Fruit fly (Drosophila melanogaster) whole organism, embryonic: ENCODE measurements around the gene CG14309.

Source experiments
- Abd-B ChIP-seq: fragments of 200-800 bp; sonication (Bioruptor generic); optimal IDR thresholded peaks from 2 replicates; lab custom pipeline; 2018; ENCODE audit warnings: missing biosample characterization, mild to moderate bottlenecking, missing genetic modification characterization, moderate library complexity
- CG10209 ChIP-seq: fragments of 200-800 bp; sonication (Bioruptor generic); optimal IDR thresholded peaks from 3 replicates; lab custom pipeline; 2017; ENCODE audit warnings: missing biosample characterization, mild to moderate bottlenecking, missing genetic modification characterization, missing genetic modification reagents
- CG12236 ChIP-seq: fragments of 200-800 bp; sonication (Bioruptor generic); optimal IDR thresholded peaks from 2 replicates; lab custom pipeline; 2016; ENCODE audit warnings: missing biosample characterization, missing genetic modification characterization
- CG1233 ChIP-seq: fragments of 200-800 bp; sonication (Bioruptor generic); optimal IDR thresholded peaks from 4 replicates; lab custom pipeline; 2018; ENCODE audit warnings: missing biosample characterization, mild to moderate bottlenecking, missing genetic modification characterization
- CG13624 ChIP-seq: fragments of 200-800 bp; sonication (Bioruptor generic); optimal IDR thresholded peaks from 2 replicates; lab custom pipeline; 2016; ENCODE audit warnings: missing biosample characterization, missing genetic modification characterization
- CG3407 ChIP-seq: fragments of 200-800 bp; sonication (Bioruptor generic); optimal IDR thresholded peaks from 2 replicates; lab custom pipeline; 2018; ENCODE audit warnings: missing biosample characterization, mild to moderate bottlenecking, missing genetic modification characterization
- CG43689 ChIP-seq: fragments of 200-800 bp; sonication (Bioruptor generic); IDR thresholded peaks from 2 replicates; pipeline ENCODE4 v1.3.6; 2022; ENCODE audit warnings: missing biosample characterization, missing genetic modification characterization

dm6 chr3R:18422446-18422845 is 37.6 kb upstream of the CG14309 start:
- TF ChIP-seq CG10209 (GFP tag; lab: Kevin White, UChicago) (no peak), CG43689 (GFP tag; lab: Robert Waterston, UW) (no peak), CG1233 (GFP tag; lab: Kevin White, UChicago) (no peak), CG3407 (GFP tag; lab: Kevin White, UChicago) (no peak), CG13624 (no peak), Abd-B (no peak), CG12236 (no peak)
